Worm (Caenorhabditis elegans) whole organism, L2 larva: ENCODE measurements around the gene pgam-5.

Experiments
- ama-1 ChIP-seq: fragments of 150-350 bp; optimal IDR thresholded peaks from 2 replicates; lab custom pipeline; 2018; ENCODE audit warnings: inconsistent platforms
- crh-2 ChIP-seq: sonication (generic microtip); optimal IDR thresholded peaks from 2 replicates; lab custom pipeline; 2017; ENCODE audit warnings: missing biosample characterization, missing genetic modification characterization
- lin-39 ChIP-seq: fragments of 150-350 bp; optimal IDR thresholded peaks from 2 replicates; lab custom pipeline; 2014; ENCODE audit warnings: missing biosample characterization, missing genetic modification reagents, missing genetic modification characterization
- snpc-4 ChIP-seq: fragments of 150-350 bp; optimal IDR thresholded peaks from 2 replicates; lab custom pipeline; 2014; ENCODE audit warnings: missing biosample characterization, missing genetic modification characterization
- zag-1 ChIP-seq: fragments of 150-350 bp; optimal IDR thresholded peaks from 2 replicates; lab custom pipeline; 2014; ENCODE audit warnings: missing biosample characterization, missing genetic modification characterization

DNA sequence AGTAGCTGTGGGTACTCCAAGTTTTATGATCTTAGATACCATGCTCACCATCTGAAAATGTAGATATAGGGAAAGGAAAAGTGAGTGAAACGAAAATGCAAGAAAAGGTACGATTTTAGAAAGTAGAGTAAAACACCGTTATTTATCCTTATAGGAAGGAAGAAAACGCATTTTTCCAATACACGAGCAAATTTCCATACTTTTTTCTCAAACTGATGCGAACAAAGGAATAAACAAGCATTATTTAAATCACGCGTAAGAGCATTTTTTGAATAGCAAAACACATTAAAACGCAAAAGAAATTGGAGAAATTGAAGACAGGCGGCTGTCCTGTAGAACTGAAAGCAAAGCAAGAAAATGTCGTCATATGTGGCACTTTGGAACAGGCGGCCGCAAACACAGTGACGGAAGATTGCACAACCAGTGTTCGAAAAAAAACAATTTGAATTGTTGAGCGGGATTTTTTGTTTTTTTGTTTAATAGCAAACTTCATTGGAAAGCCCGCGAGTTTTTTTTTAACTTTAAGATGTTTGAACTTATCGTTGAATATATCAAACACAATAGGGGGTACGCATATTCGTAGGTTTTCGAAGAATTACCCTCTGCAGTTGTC lies at the start of gene pgam-5:
- TF ChIP-seq ama-1 (lab: Kevin White, UChicago) (no peak), crh-2 (tag; lab: Kevin White, UChicago) (no peak), zag-1 (tag; lab: Kevin White, UChicago) (no peak), lin-39 (tag; lab: Kevin White, UChicago) (no peak), snpc-4 (tag; lab: Kevin White, UChicago) (no peak)
